4 fruit fly cellular contexts compared by ENCODE assay signal in genomic region chr3L:18795056-18795841, dm6.
TF ChIP-seq lines count a peak whose summit lies in the region.

No protein-coding gene starts in this region.

- TF ChIP-seq CTCF in whole organism, embryonic (GFP tag; optimal IDR thresholded peaks at IDR 0.05; lab: Kevin White, UChicago): no peak

TF ChIP-seq in whole organism, adult, 20 proteins besides CTCF, POLR2A, EP300 and RAD21:
- TF ChIP-seq CG7045 (GFP tag; optimal IDR thresholded peaks at IDR 0.05; lab: Kevin White, UChicago) (peak; percentile 26), kay (GFP tag; lab: Kevin White, UChicago; ENCODE audit: borderline replicate concordance) (no peak), CG11617 (GFP tag; optimal IDR thresholded peaks at IDR 0.05; lab: Kevin White, UChicago) (peak; percentile 16), bab1 (GFP tag; optimal IDR thresholded peaks at IDR 0.05; lab: Kevin White, UChicago) (no peak), Crg-1 (GFP tag; optimal IDR thresholded peaks at IDR 0.05; lab: Kevin White, UChicago) (no peak), Hr96 (GFP tag; optimal IDR thresholded peaks at IDR 0.05; lab: Kevin White, UChicago) (no peak), Clk (GFP tag; optimal IDR thresholded peaks at IDR 0.05; lab: Kevin White, UChicago) (no peak), ovo (GFP tag; optimal IDR thresholded peaks at IDR 0.05; lab: Kevin White, UChicago) (no peak), pad (GFP tag; optimal IDR thresholded peaks at IDR 0.05; lab: Kevin White, UChicago) (no peak), CG5204 (GFP tag; optimal IDR thresholded peaks at IDR 0.05; lab: Kevin White, UChicago) (no peak), CG14711 (tag; optimal IDR thresholded peaks at IDR 0.05; lab: Kevin White, UChicago) (no peak), CG33017 (tag; optimal IDR thresholded peaks at IDR 0.05; lab: Kevin White, UChicago) (peak; percentile 33), CG1620 (GFP tag; optimal IDR thresholded peaks at IDR 0.05; lab: Kevin White, UChicago) (no peak), CG12768 (GFP tag; optimal IDR thresholded peaks at IDR 0.05; lab: Kevin White, UChicago) (no peak), tj (GFP tag; optimal IDR thresholded peaks at IDR 0.05; lab: Kevin White, UChicago) (no peak), Mnt (GFP tag; optimal IDR thresholded peaks at IDR 0.05; lab: Kevin White, UChicago) (no peak), CG7101 (tag; optimal IDR thresholded peaks at IDR 0.05; lab: Kevin White, UChicago) (no peak), cnc (optimal IDR thresholded peaks at IDR 0.05; lab: Kevin White, UChicago) (no peak), cic (GFP tag; optimal IDR thresholded peaks at IDR 0.05; lab: Kevin White, UChicago) (no peak), toe (GFP tag; optimal IDR thresholded peaks at IDR 0.05; lab: Kevin White, UChicago) (no peak)

TF ChIP-seq in whole organism, embryonic, 481 proteins besides CTCF, POLR2A, EP300 and RAD21 (continues in another document):
- peak; percentile 53 for TF ChIP-seq CG10979 (tag; optimal IDR thresholded peaks at IDR 0.05; lab: Kevin White, UChicago)
- TF ChIP-seq CG14014 (GFP tag; IDR thresholded peaks at IDR 0.05; lab: Robert Waterston, UW): 0 out of 2 replicates have a peak, but pooled peaks have one; percentile 14
- TF ChIP-seq kni (GFP tag; optimal IDR thresholded peaks at IDR 0.05; lab: Kevin White, UChicago): no peak
- no peak for TF ChIP-seq Fer3 (tag; optimal IDR thresholded peaks at IDR 0.05; lab: Kevin White, UChicago)
- TF ChIP-seq nau (GFP tag; optimal IDR thresholded peaks at IDR 0.05; lab: Kevin White, UChicago): peak; percentile 12
- TF ChIP-seq CG34422 (GFP tag; IDR thresholded peaks at IDR 0.05; lab: Robert Waterston, UW): no peak
- TF ChIP-seq CG4617 (GFP tag; optimal IDR thresholded peaks at IDR 0.05; lab: Kevin White, UChicago; ENCODE audit: borderline replicate concordance): no peak
- no peak for TF ChIP-seq Med (GFP tag; lab: Kevin White, UChicago)
- no peak for TF ChIP-seq MESR4 (GFP tag; optimal IDR thresholded peaks at IDR 0.05; lab: Kevin White, UChicago)
- no peak for TF ChIP-seq gro (GFP tag; optimal IDR thresholded peaks at IDR 0.05; lab: Kevin White, UChicago)
- peak; percentile 47 for TF ChIP-seq nmo (GFP tag; optimal IDR thresholded peaks at IDR 0.05; lab: Kevin White, UChicago)
- TF ChIP-seq jumu (GFP tag; optimal IDR thresholded peaks at IDR 0.05; lab: Kevin White, UChicago): no peak
- TF ChIP-seq CG18619 (GFP tag; optimal IDR thresholded peaks at IDR 0.05; lab: Kevin White, UChicago): no peak
- no peak for TF ChIP-seq ara (GFP tag; IDR thresholded peaks at IDR 0.05; lab: Robert Waterston, UW)
- peak; percentile 8 for TF ChIP-seq Abd-B (GFP tag; optimal IDR thresholded peaks at IDR 0.05; lab: Kevin White, UChicago)
- no peak for TF ChIP-seq gsb-n (tag; optimal IDR thresholded peaks at IDR 0.05; lab: Kevin White, UChicago)
- TF ChIP-seq Vsx1 (GFP tag; optimal IDR thresholded peaks at IDR 0.05; lab: Kevin White, UChicago): no peak
- peak; percentile 30 for TF ChIP-seq org-1 (GFP tag; optimal IDR thresholded peaks at IDR 0.05; lab: Kevin White, UChicago)
- TF ChIP-seq CG14710 (tag; optimal IDR thresholded peaks at IDR 0.05; lab: Kevin White, UChicago): peak; percentile 17
- no peak for TF ChIP-seq CG31388 (GFP tag; optimal IDR thresholded peaks at IDR 0.05; lab: Kevin White, UChicago)
- no peak for TF ChIP-seq CG1603 (tag; optimal IDR thresholded peaks at IDR 0.05; lab: Kevin White, UChicago)
- no peak for TF ChIP-seq CG11247 (GFP tag; IDR thresholded peaks at IDR 0.05; lab: Robert Waterston, UW)
- no peak for TF ChIP-seq NFAT (GFP tag; IDR thresholded peaks at IDR 0.05; lab: Robert Waterston, UW)
- TF ChIP-seq CG17912 (GFP tag; optimal IDR thresholded peaks at IDR 0.05; lab: Kevin White, UChicago): no peak
- peak in 1 of 3 experiments; percentile 11 for TF ChIP-seq lola (GFP tag; optimal IDR thresholded peaks at IDR 0.05; lab: Kevin White, UChicago)
- TF ChIP-seq wdn (GFP tag; IDR thresholded peaks at IDR 0.05; lab: Robert Waterston, UW): no peak

TF ChIP-seq in whole organism, prepupa, 60 proteins besides CTCF, POLR2A, EP300 and RAD21:
- TF ChIP-seq fkh (GFP tag; optimal IDR thresholded peaks at IDR 0.05; lab: Kevin White, UChicago) (peak; percentile 9), fd59A (GFP tag; optimal IDR thresholded peaks at IDR 0.05; lab: Kevin White, UChicago) (no peak), CG8119 (GFP tag; IDR thresholded peaks at IDR 0.05; lab: Robert Waterston, UW) (no peak), cyc (GFP tag; optimal IDR thresholded peaks at IDR 0.05; lab: Kevin White, UChicago) (no peak), CG6163 (GFP tag; IDR thresholded peaks at IDR 0.05; lab: Robert Waterston, UW) (0 out of 3 replicates have a peak, but pooled peaks have one; percentile 38), CG6792 (GFP tag; optimal IDR thresholded peaks at IDR 0.05; lab: Kevin White, UChicago) (no peak), net (GFP tag; optimal IDR thresholded peaks at IDR 0.05; lab: Kevin White, UChicago) (no peak), vri (GFP tag; optimal IDR thresholded peaks at IDR 0.05; lab: Kevin White, UChicago) (no peak), Eip75B (GFP tag; optimal IDR thresholded peaks at IDR 0.05; lab: Kevin White, UChicago) (peak; percentile 8), CG6808 (GFP tag; optimal IDR thresholded peaks at IDR 0.05; lab: Kevin White, UChicago) (no peak), CG15336 (GFP tag; IDR thresholded peaks at IDR 0.05; lab: Robert Waterston, UW) (0 out of 2 replicates have a peak, but pooled peaks have one; percentile 6), Hr4 (GFP tag; optimal IDR thresholded peaks at IDR 0.05; lab: Kevin White, UChicago) (peak; percentile 1), Eip78C (GFP tag; lab: Kevin White, UChicago) (peak; percentile 74), esn (GFP tag; optimal IDR thresholded peaks at IDR 0.05; lab: Kevin White, UChicago) (no peak), svp (GFP tag; lab: Kevin White, UChicago) (peak; percentile 23), CG4318 (GFP tag; optimal IDR thresholded peaks at IDR 0.05; lab: Kevin White, UChicago) (no peak), Smox (GFP tag; optimal IDR thresholded peaks at IDR 0.05; lab: Kevin White, UChicago) (no peak), OdsH (GFP tag; optimal IDR thresholded peaks at IDR 0.05; lab: Kevin White, UChicago) (peak; percentile 12), eg (GFP tag; IDR thresholded peaks at IDR 0.05; lab: Robert Waterston, UW) (peak; percentile 10; the same call in 1 of the 3 replicates), CG3032 (tag; optimal IDR thresholded peaks at IDR 0.05; lab: Kevin White, UChicago) (no peak), achi (GFP tag; optimal IDR thresholded peaks at IDR 0.05; lab: Kevin White, UChicago) (no peak), CG11762 (GFP tag; optimal IDR thresholded peaks at IDR 0.05; lab: Kevin White, UChicago; ENCODE audit: insufficient read depth) (peak; percentile 6), Hr39 (GFP tag; optimal IDR thresholded peaks at IDR 0.05; lab: Kevin White, UChicago) (no peak), CG32006 (GFP tag; optimal IDR thresholded peaks at IDR 0.05; lab: Kevin White, UChicago) (peak; percentile 54), Sox14 (GFP tag; optimal IDR thresholded peaks at IDR 0.05; lab: Kevin White, UChicago) (no peak), topi (GFP tag; optimal IDR thresholded peaks at IDR 0.05; lab: Kevin White, UChicago) (no peak), CG11294 (GFP tag; IDR thresholded peaks at IDR 0.05; lab: Robert Waterston, UW) (peak; percentile 30; the same call in 1 of the 2 replicates)

TF ChIP-seq in whole organism, pupa, 21 proteins besides CTCF, POLR2A, EP300 and RAD21:
- TF ChIP-seq CG13204 (GFP tag; optimal IDR thresholded peaks at IDR 0.05; lab: Kevin White, UChicago) (no peak), CG34367 (tag; optimal IDR thresholded peaks at IDR 0.05; lab: Kevin White, UChicago) (no peak), Ets98B (GFP tag; IDR thresholded peaks at IDR 0.05; lab: Robert Waterston, UW) (no peak), CG8159 (tag; optimal IDR thresholded peaks at IDR 0.05; lab: Kevin White, UChicago) (no peak), Snoo (tag; optimal IDR thresholded peaks at IDR 0.05; lab: Kevin White, UChicago) (no peak), EcR (GFP tag; optimal IDR thresholded peaks at IDR 0.05; lab: Kevin White, UChicago) (no peak), CG32121 (GFP tag; IDR thresholded peaks at IDR 0.05; lab: Robert Waterston, UW) (peak; percentile 51; the same call in 1 of the 2 replicates), CG9948 (tag; optimal IDR thresholded peaks at IDR 0.05; lab: Kevin White, UChicago) (no peak), CG10348 (GFP tag; IDR thresholded peaks at IDR 0.05; lab: Robert Waterston, UW) (no peak)
